Worm (Caenorhabditis elegans): ENCODE results near the gene snt-7.

- TF ChIP-seq blmp-1 (tag; optimal IDR thresholded peaks at IDR 0.05) (peak; percentile 76), snpc-4 (tag; optimal IDR thresholded peaks at IDR 0.05) (peak; percentile 72), lin-39 (tag; optimal IDR thresholded peaks at IDR 0.05) (peak; percentile 76), mep-1 (tag; optimal IDR thresholded peaks at IDR 0.05) (peak; percentile 96), jun-1 (tag; optimal IDR thresholded peaks at IDR 0.05) (peak; percentile 19), C16A3.4 (tag; optimal IDR thresholded peaks at IDR 0.05) (peak; percentile 91), lin-13 (GFP tag; optimal IDR thresholded peaks at IDR 0.05) (peak; percentile 64), unc-62 (GFP tag; optimal IDR thresholded peaks at IDR 0.05) (no peak), fkh-4 (tag; optimal IDR thresholded peaks at IDR 0.05; ENCODE audit: borderline replicate concordance) (no peak), nhr-12 (tag; optimal IDR thresholded peaks at IDR 0.05) (no peak)
Observed at ce11 chrX:15173303-15173904, 25.5 kb downstream of the snt-7 start, which contains the start of gene ucr-2.2.

Data from whole organism, L1 larva.